Worm (Caenorhabditis elegans) whole organism, young adult: ENCODE data around the gene rsp-1.

Source experiments
- B0019.2 ChIP-seq: fragments of 200-800 bp; sonication (Bioruptor generic); conservative IDR thresholded peaks from 2 replicates; pipeline ENCODE4 v1.3.6; 2022; ENCODE audit warnings: missing genetic modification reagents, missing genetic modification characterization, missing compliant biosample characterization
- B0336.3 ChIP-seq: fragments of 200-800 bp; sonication (Bioruptor generic); IDR thresholded peaks from 2 replicates; pipeline ENCODE4 v1.3.6; 2022; ENCODE audit warnings: missing genetic modification characterization, missing compliant biosample characterization
- F23B12.7 ChIP-seq: sonication (generic microtip); optimal IDR thresholded peaks from 2 replicates; lab custom pipeline; 2017; ENCODE audit warnings: missing genetic modification characterization, mild to moderate bottlenecking, missing compliant biosample characterization, antibody characterized with exemption, moderate library complexity; ENCODE audit not compliant: insufficient read depth
- F33H1.4 ChIP-seq: fragments of 200-800 bp; sonication (Bioruptor generic); IDR thresholded peaks from 2 replicates; pipeline ENCODE4 v1.3.6; 2022; ENCODE audit warnings: missing genetic modification reagents, missing genetic modification characterization, missing compliant biosample characterization
- F52B5.7 ChIP-seq: sonication (generic microtip); optimal IDR thresholded peaks from 2 replicates; lab custom pipeline; 2016; ENCODE audit warnings: mild to moderate bottlenecking, missing genetic modification characterization, missing compliant biosample characterization
- F55B11.4 ChIP-seq: sonication (generic microtip); optimal IDR thresholded peaks from 2 replicates; lab custom pipeline; 2016; ENCODE audit warnings: missing compliant biosample characterization, missing genetic modification characterization, borderline replicate concordance; ENCODE audit not compliant: insufficient read depth
- F57A8.1 ChIP-seq: fragments of 200-800 bp; sonication (Bioruptor generic); optimal IDR thresholded peaks from 2 replicates; lab custom pipeline; 2018; ENCODE audit warnings: mild to moderate bottlenecking, missing genetic modification characterization, moderate library complexity, missing compliant biosample characterization
- F57C9.4 ChIP-seq: sonication (generic microtip); optimal IDR thresholded peaks from 2 replicates; lab custom pipeline; 2017; ENCODE audit warnings: mild to moderate bottlenecking, missing genetic modification characterization, missing compliant biosample characterization
- K11D2.4 ChIP-seq: fragments of 200-800 bp; sonication (Bioruptor generic); IDR thresholded peaks from 2 replicates; pipeline ENCODE4 v1.3.6; 2022; ENCODE audit warnings: missing genetic modification reagents, missing genetic modification characterization, missing compliant biosample characterization
- K12H6.12 ChIP-seq: fragments of 200-800 bp; sonication (Bioruptor generic); optimal IDR thresholded peaks from 2 replicates; lab custom pipeline; 2018; ENCODE audit warnings: mild to moderate bottlenecking, missing genetic modification characterization, missing compliant biosample characterization
- Y95B8A.8 ChIP-seq: fragments of 200-800 bp; sonication (Bioruptor generic); IDR thresholded peaks from 2 replicates; pipeline ENCODE4 v1.3.6; 2022; ENCODE audit warnings: missing genetic modification reagents, missing genetic modification characterization, missing compliant biosample characterization
- ama-1 ChIP-seq, 3 experiments: fragments of 150-350 bp in 1 of 3; sonication (generic microtip) in 2 of 3; optimal IDR thresholded peaks; 2 replicates each; lab custom pipeline; 2014 to 2018; ENCODE audit warnings: missing biosample characterization in 2 of 3, missing genetic modification characterization in 2 of 3, missing genetic modification reagents in 2 of 3
- aptf-2 ChIP-seq: fragments of 200-800 bp; sonication (Bioruptor generic); conservative IDR thresholded peaks from 2 replicates; pipeline ENCODE4 v1.3.6; 2022; ENCODE audit warnings: missing genetic modification reagents, missing genetic modification characterization, missing compliant biosample characterization
- athp-1 ChIP-seq: sonication (generic microtip); optimal IDR thresholded peaks from 2 replicates; lab custom pipeline; 2017; ENCODE audit warnings: mild to moderate bottlenecking, missing genetic modification characterization, missing compliant biosample characterization
- bed-1 ChIP-seq: fragments of 200-800 bp; sonication (Bioruptor generic); IDR thresholded peaks from 2 replicates; pipeline ENCODE4 v1.3.6; 2022; ENCODE audit warnings: missing genetic modification reagents, missing genetic modification characterization, missing compliant biosample characterization
- bed-2 ChIP-seq: fragments of 200-800 bp; sonication (Bioruptor generic); IDR thresholded peaks from 2 replicates; pipeline ENCODE4 v1.3.6; 2022; ENCODE audit warnings: missing genetic modification reagents, missing genetic modification characterization, missing compliant biosample characterization
- ccch-3 ChIP-seq: fragments of 200-800 bp; sonication (Bioruptor generic); optimal IDR thresholded peaks from 2 replicates; lab custom pipeline; 2018; ENCODE audit warnings: mild to moderate bottlenecking, missing genetic modification characterization, missing compliant biosample characterization
- cebp-2 ChIP-seq: fragments of 200-800 bp; sonication (Bioruptor generic); IDR thresholded peaks from 2 replicates; pipeline ENCODE4 v1.3.6; 2022; ENCODE audit warnings: missing genetic modification characterization, missing compliant biosample characterization
- ceh-58 ChIP-seq: fragments of 200-800 bp; sonication (Bioruptor generic); IDR thresholded peaks from 2 replicates; pipeline ENCODE4 v1.3.6; 2022; ENCODE audit warnings: missing genetic modification characterization, missing compliant biosample characterization
- ceh-79 ChIP-seq: sonication (generic microtip); optimal IDR thresholded peaks from 2 replicates; lab custom pipeline; 2017; ENCODE audit warnings: mild to moderate bottlenecking, missing genetic modification characterization, missing compliant biosample characterization
- dpff-1 ChIP-seq: sonication (generic microtip); optimal IDR thresholded peaks from 2 replicates; lab custom pipeline; 2017; ENCODE audit warnings: mild to moderate bottlenecking, missing genetic modification characterization, missing compliant biosample characterization
- ekl-4 ChIP-seq: fragments of 200-800 bp; sonication (Bioruptor generic); IDR thresholded peaks from 2 replicates; pipeline ENCODE4 v1.3.6; 2022; ENCODE audit warnings: missing genetic modification reagents, missing genetic modification characterization, missing compliant biosample characterization
- ets-4 ChIP-seq: fragments of 200-800 bp; sonication (Bioruptor generic); optimal IDR thresholded peaks from 2 replicates; lab custom pipeline; 2018; ENCODE audit warnings: mild to moderate bottlenecking, missing genetic modification characterization, missing compliant biosample characterization
- hlh-12 ChIP-seq: sonication (generic microtip); optimal IDR thresholded peaks from 2 replicates; lab custom pipeline; 2016; ENCODE audit warnings: missing genetic modification characterization, missing compliant biosample characterization
- hmg-1.2 ChIP-seq: fragments of 200-800 bp; sonication (Bioruptor generic); IDR thresholded peaks from 2 replicates; pipeline ENCODE4 v1.3.6; 2022; ENCODE audit warnings: missing genetic modification reagents, missing genetic modification characterization, missing compliant biosample characterization
- hmg-20 ChIP-seq: fragments of 200-800 bp; sonication (Bioruptor generic); IDR thresholded peaks from 2 replicates; pipeline ENCODE4 v1.3.6; 2022; ENCODE audit warnings: missing genetic modification reagents, missing genetic modification characterization, missing compliant biosample characterization
- hrde-1 ChIP-seq: sonication (generic microtip); optimal IDR thresholded peaks from 2 replicates; lab custom pipeline; 2016; ENCODE audit warnings: missing genetic modification characterization, mild to moderate bottlenecking, missing compliant biosample characterization, moderate library complexity, missing genotype, missing genetic modification reagents, borderline replicate concordance
- lag-1 ChIP-seq: fragments of 200-800 bp; sonication (Bioruptor generic); IDR thresholded peaks from 2 replicates; pipeline ENCODE4 v1.3.6; 2022; ENCODE audit warnings: missing genetic modification reagents, missing genetic modification characterization, missing compliant biosample characterization
- let-607 ChIP-seq, 2 experiments: fragments of 200-800 bp in 1 of 2; sonication (Bioruptor generic) in 1 of 2; sonication (generic microtip) in 1 of 2; optimal IDR thresholded peaks; 2 replicates each; lab custom pipeline; 2016 to 2018; ENCODE audit warnings: mild to moderate bottlenecking in 2 of 2, missing compliant biosample characterization in 2 of 2, missing genetic modification characterization in 2 of 2, moderate library complexity in 2 of 2, missing genotype in 1 of 2
- lin-40 ChIP-seq: sonication (generic microtip); optimal IDR thresholded peaks from 2 replicates; lab custom pipeline; 2016; ENCODE audit warnings: missing genetic modification characterization, mild to moderate bottlenecking, missing compliant biosample characterization, missing genotype, missing genetic modification reagents
- lin-54 ChIP-seq: fragments of 200-800 bp; sonication (Bioruptor generic); optimal IDR thresholded peaks from 2 replicates; lab custom pipeline; 2018; ENCODE audit warnings: mild to moderate bottlenecking, missing genetic modification characterization, missing compliant biosample characterization
- lir-1 ChIP-seq: fragments of 200-800 bp; sonication (Bioruptor generic); conservative IDR thresholded peaks from 2 replicates; pipeline ENCODE4 v1.3.6; 2022; ENCODE audit warnings: missing genetic modification reagents, missing genetic modification characterization, missing compliant biosample characterization
- madf-3 ChIP-seq: fragments of 200-800 bp; sonication (Bioruptor generic); IDR thresholded peaks from 2 replicates; pipeline ENCODE4 v1.3.6; 2022; ENCODE audit warnings: missing genetic modification reagents, missing genetic modification characterization, missing compliant biosample characterization
- mes-4 ChIP-seq: sonication (generic microtip); optimal IDR thresholded peaks from 2 replicates; lab custom pipeline; 2016; ENCODE audit warnings: missing genotype, missing genetic modification characterization, missing compliant biosample characterization
- mxl-1 ChIP-seq: sonication (generic microtip); optimal IDR thresholded peaks from 2 replicates; lab custom pipeline; 2016; ENCODE audit warnings: missing genetic modification characterization, missing compliant biosample characterization
- nfyb-1 ChIP-seq: fragments of 200-800 bp; sonication (Bioruptor generic); IDR thresholded peaks from 2 replicates; pipeline ENCODE4 v1.3.6; 2022; ENCODE audit warnings: missing genetic modification reagents, missing genetic modification characterization, missing compliant biosample characterization
- nhr-179 ChIP-seq: sonication (generic microtip); optimal IDR thresholded peaks from 2 replicates; lab custom pipeline; 2016; ENCODE audit warnings: mild to moderate bottlenecking, missing genetic modification characterization, missing compliant biosample characterization
- nhr-80 ChIP-seq: sonication (generic microtip); optimal IDR thresholded peaks from 2 replicates; lab custom pipeline; 2016; ENCODE audit warnings: missing genetic modification characterization, missing compliant biosample characterization
- rpc-1 ChIP-seq, 2 experiments: fragments of 150-350 bp in 1 of 2; sonication (generic microtip) in 1 of 2; optimal IDR thresholded peaks; 2 replicates each; lab custom pipeline; 2014 to 2018; ENCODE audit warnings: missing biosample characterization in 1 of 2, missing genetic modification characterization in 1 of 2, missing genetic modification reagents in 1 of 2, missing genotype in 1 of 2
- somi-1 ChIP-seq: fragments of 200-800 bp; sonication (Bioruptor generic); optimal IDR thresholded peaks from 2 replicates; lab custom pipeline; 2018; ENCODE audit warnings: mild to moderate bottlenecking, missing genetic modification characterization, missing compliant biosample characterization
- tbp1 ChIP-seq: fragments of 200-800 bp; sonication (Bioruptor generic); optimal IDR thresholded peaks from 2 replicates; lab custom pipeline; 2018; ENCODE audit warnings: mild to moderate bottlenecking, missing genetic modification characterization, missing compliant biosample characterization
- unc-130 ChIP-seq: sonication (generic microtip); optimal IDR thresholded peaks from 2 replicates; lab custom pipeline; 2016; ENCODE audit warnings: missing genetic modification reagents, missing genetic modification characterization, missing compliant biosample characterization
- zfh-2 ChIP-seq: fragments of 200-800 bp; sonication (Bioruptor generic); conservative IDR thresholded peaks from 2 replicates; pipeline ENCODE4 v1.3.6; 2022; ENCODE audit warnings: missing genetic modification reagents, missing genetic modification characterization, missing compliant biosample characterization
- ztf-18 ChIP-seq: sonication (generic microtip); optimal IDR thresholded peaks from 2 replicates; lab custom pipeline; 2016; ENCODE audit warnings: missing genotype, mild to moderate bottlenecking, missing genetic modification characterization, missing compliant biosample characterization

Gene rsp-1

DNA sequence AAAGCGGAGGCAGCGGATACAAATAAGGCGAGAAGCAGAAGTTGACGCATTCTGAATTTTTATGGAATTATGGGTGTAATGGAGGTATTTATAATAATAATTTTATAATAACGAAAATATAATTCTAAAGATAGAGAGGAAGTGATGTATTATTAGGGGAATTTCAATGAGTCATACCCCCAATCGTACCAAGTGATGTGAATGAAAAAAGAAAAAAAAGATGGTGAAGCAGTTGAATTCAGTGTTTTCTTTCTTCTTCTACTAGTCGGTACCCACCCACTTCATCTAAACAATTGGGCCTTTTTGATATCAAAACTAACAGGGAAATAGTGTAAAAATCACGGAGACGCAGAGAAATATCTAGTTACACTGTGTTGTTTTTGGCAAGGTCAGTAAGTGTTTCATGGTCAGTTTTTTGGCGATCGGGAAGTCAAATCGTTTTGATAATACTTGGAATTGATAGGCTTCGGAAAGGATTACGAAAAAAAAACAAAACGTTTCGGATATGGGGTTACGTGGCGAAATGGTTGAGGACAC is 33.6 kb downstream of the rsp-1 start, which contains the start of gene ttr-18:
TSS of gene ttr-18 (minus strand) at position 51 of the 537 bp plus-strand sequence.
- TF ChIP-seq somi-1, result no peak
- TF ChIP-seq hmg-1.2 (GFP tag; lab: Robert Waterston, UW), result peak; percentile 47; the same call in 1 of the 2 replicates
- TF ChIP-seq, all 124 proteins: peak for 1

ce11 chrII:11487999-11488398 is 34.8 kb downstream of the rsp-1 start, which contains the start of gene B0334.13:
Gene B0334.13, plus strand, starts transcription at chrII:11488299.
- no peak for TF ChIP-seq B0019.2 (GFP tag; lab: Robert Waterston, UW)
- TF ChIP-seq let-607 (tag; optimal IDR thresholded peaks at IDR 0.05; lab: Kevin White, UChicago), result no peak
- no peak for TF ChIP-seq bed-2
- no peak for TF ChIP-seq mxl-1
- TF ChIP-seq F33H1.4 (GFP tag; lab: Robert Waterston, UW), result no peak
- TF ChIP-seq B0336.3 (GFP tag; lab: Robert Waterston, UW), result no peak
- no peak for TF ChIP-seq ekl-4
- TF ChIP-seq madf-3, result no peak
- TF ChIP-seq zfh-2 (GFP tag; lab: Robert Waterston, UW), result no peak
- no peak for TF ChIP-seq K11D2.4 (GFP tag; lab: Robert Waterston, UW)
- TF ChIP-seq ceh-58 (GFP tag; lab: Robert Waterston, UW), result no peak
- TF ChIP-seq dpff-1 (tag; lab: Kevin White, UChicago), result no peak
- no peak for TF ChIP-seq hrde-1 (tag; lab: Kevin White, UChicago)
- TF ChIP-seq F57A8.1 (GFP tag; lab: Kevin White, UChicago), result no peak
- no peak for TF ChIP-seq hmg-20
- no peak for TF ChIP-seq F57C9.4 (tag; lab: Kevin White, UChicago)
- TF ChIP-seq mes-4 (tag; lab: Kevin White, UChicago), result no peak
- no peak for TF ChIP-seq F52B5.7 (tag; lab: Kevin White, UChicago)
- TF ChIP-seq cebp-2 (GFP tag; lab: Robert Waterston, UW), result no peak

DNA sequence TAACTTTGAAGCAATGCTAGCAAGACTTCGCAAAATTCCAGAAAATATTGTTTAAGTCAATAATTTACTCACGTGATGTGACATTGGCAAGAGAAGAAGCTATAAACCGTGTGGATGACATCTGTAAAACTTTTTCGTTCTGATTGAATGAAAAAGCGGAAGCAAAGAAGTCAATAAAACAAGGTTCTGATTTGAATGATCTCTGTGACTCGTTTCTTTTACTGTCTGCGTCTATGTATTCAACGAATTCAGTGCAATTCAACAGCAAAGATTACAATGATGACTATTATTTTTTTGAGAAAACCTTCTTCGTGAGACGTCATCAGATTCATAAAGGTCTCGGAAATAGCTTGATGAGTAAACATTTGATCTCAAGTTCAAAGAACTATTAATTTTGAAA is 39.7 kb downstream of the rsp-1 start, which contains the start of gene hacl-1:
TSS of gene hacl-1 (minus strand) at position 121 of the 400 bp plus-strand sequence.
- TF ChIP-seq nfyb-1, result 0 out of 2 replicates have a peak, but pooled peaks have one; percentile 15
- TF ChIP-seq ztf-18 (tag; lab: Kevin White, UChicago), result no peak
- TF ChIP-seq F55B11.4 (tag; lab: Kevin White, UChicago), result no peak
- TF ChIP-seq lin-54, result peak; percentile 6
- no peak for TF ChIP-seq athp-1 (tag; lab: Kevin White, UChicago)
- TF ChIP-seq nhr-80 (tag; lab: Kevin White, UChicago), result peak; percentile 21
- no peak for TF ChIP-seq F23B12.7 (tag; lab: Kevin White, UChicago)
- no peak for TF ChIP-seq ama-1 (optimal IDR thresholded peaks at IDR 0.05; lab: Kevin White, UChicago)
- TF ChIP-seq ama-1 (GFP tag; optimal IDR thresholded peaks at IDR 0.05; lab: Kevin White, UChicago), result no peak
- TF ChIP-seq B0336.3 (GFP tag; lab: Robert Waterston, UW), result no peak
- no peak for TF ChIP-seq ceh-79 (tag; lab: Kevin White, UChicago)
- no peak for TF ChIP-seq F33H1.4 (GFP tag; lab: Robert Waterston, UW)
- TF ChIP-seq ets-4 (GFP tag; lab: Kevin White, UChicago), result no peak
- no peak for TF ChIP-seq rpc-1 (optimal IDR thresholded peaks at IDR 0.05; lab: Kevin White, UChicago)
- TF ChIP-seq rpc-1 (tag; optimal IDR thresholded peaks at IDR 0.05; lab: Kevin White, UChicago), result no peak
- peak; percentile 9 for TF ChIP-seq lin-40 (tag; lab: Kevin White, UChicago)
- no peak for TF ChIP-seq let-607 (tag; optimal IDR thresholded peaks at IDR 0.05; lab: Kevin White, UChicago)
- no peak for TF ChIP-seq aptf-2 (GFP tag; lab: Robert Waterston, UW)
- no peak for TF ChIP-seq hlh-12 (tag; lab: Kevin White, UChicago)
- no peak for TF ChIP-seq F52B5.7 (tag; lab: Kevin White, UChicago)
- TF ChIP-seq lir-1 (GFP tag; lab: Robert Waterston, UW), result no peak
- TF ChIP-seq F57A8.1 (GFP tag; lab: Kevin White, UChicago), result no peak
- TF ChIP-seq ccch-3 (GFP tag; lab: Kevin White, UChicago), result no peak
- no peak for TF ChIP-seq nhr-179 (tag; lab: Kevin White, UChicago)
- TF ChIP-seq tbp1 (GFP tag; lab: Kevin White, UChicago), result no peak
- TF ChIP-seq F57C9.4 (tag; lab: Kevin White, UChicago), result no peak
- TF ChIP-seq unc-130 (GFP tag; lab: Kevin White, UChicago), result no peak
- no peak for TF ChIP-seq K12H6.12 (tag; lab: Kevin White, UChicago)
- no peak for TF ChIP-seq Y95B8A.8
- no peak for TF ChIP-seq bed-1 (GFP tag; lab: Robert Waterston, UW)
- TF ChIP-seq lag-1, result no peak
